Worm (Caenorhabditis elegans) whole organism, midembryonic: ENCODE data around the gene Y54G2A.41.

ENCODE experiments used
- T22C8.4 ChIP-seq: fragments of 200-800 bp; sonication (Bioruptor generic); IDR thresholded peaks from 2 replicates; pipeline ENCODE4 v1.3.6; 2022; ENCODE audit warnings: missing genetic modification characterization, missing compliant biosample characterization
- cog-1 ChIP-seq: sonication (generic microtip); optimal IDR thresholded peaks from 2 replicates; lab custom pipeline; 2016; ENCODE audit warnings: missing genetic modification characterization, missing compliant biosample characterization
- flt-1 ChIP-seq: fragments of 200-800 bp; sonication (Bioruptor generic); IDR thresholded peaks from 2 replicates; pipeline ENCODE4 v1.3.6; 2022; ENCODE audit warnings: missing genetic modification characterization, missing compliant biosample characterization
- klf-2 ChIP-seq: fragments of 200-800 bp; sonication (Bioruptor generic); conservative IDR thresholded peaks from 2 replicates; pipeline ENCODE4 v1.3.6; 2022; ENCODE audit warnings: missing genetic modification reagents, missing genetic modification characterization, missing compliant biosample characterization
- med-1 ChIP-seq: sonication (generic microtip); optimal IDR thresholded peaks from 2 replicates; lab custom pipeline; 2017; ENCODE audit warnings: missing genetic modification characterization, mild to moderate bottlenecking, missing compliant biosample characterization, antibody characterized with exemption, missing genetic modification reagents; ENCODE audit not compliant: insufficient read depth
- ref-1 ChIP-seq: fragments of 200-800 bp; sonication (Bioruptor generic); conservative IDR thresholded peaks from 2 replicates; pipeline ENCODE4 v1.3.6; 2022; ENCODE audit warnings: missing genetic modification reagents, missing genetic modification characterization, missing compliant biosample characterization
- tab-1 ChIP-seq: fragments of 200-800 bp; sonication (Bioruptor generic); IDR thresholded peaks from 2 replicates; pipeline ENCODE4 v1.3.6; 2022; ENCODE audit warnings: missing genetic modification characterization, missing compliant biosample characterization
- ztf-23 ChIP-seq: fragments of 200-800 bp; sonication (Bioruptor generic); IDR thresholded peaks from 2 replicates; pipeline ENCODE4 v1.3.6; 2022; ENCODE audit warnings: missing genetic modification reagents, missing genetic modification characterization, missing compliant biosample characterization
- ztf-29 ChIP-seq: fragments of 200-800 bp; sonication (Bioruptor generic); IDR thresholded peaks from 2 replicates; pipeline ENCODE4 v1.3.6; 2022; ENCODE audit warnings: missing genetic modification reagents, missing genetic modification characterization, missing compliant biosample characterization

Y54G2A.41 gene

ce11 chrIV:2747385-2748007 lies 4.2 kb upstream of the Y54G2A.41 start:
- no peak for TF ChIP-seq klf-2
- TF ChIP-seq med-1 (GFP tag; lab: Kevin White, UChicago), result no peak
- no peak for TF ChIP-seq tab-1 (GFP tag; lab: Robert Waterston, UW)
- TF ChIP-seq ztf-29 (GFP tag; lab: Robert Waterston, UW), result no peak
- TF ChIP-seq ref-1, result no peak
- TF ChIP-seq T22C8.4 (GFP tag; lab: Robert Waterston, UW), result no peak
- no peak for TF ChIP-seq flt-1
- TF ChIP-seq ztf-23, result no peak
- TF ChIP-seq cog-1 (tag; lab: Kevin White, UChicago), result no peak

DNA sequence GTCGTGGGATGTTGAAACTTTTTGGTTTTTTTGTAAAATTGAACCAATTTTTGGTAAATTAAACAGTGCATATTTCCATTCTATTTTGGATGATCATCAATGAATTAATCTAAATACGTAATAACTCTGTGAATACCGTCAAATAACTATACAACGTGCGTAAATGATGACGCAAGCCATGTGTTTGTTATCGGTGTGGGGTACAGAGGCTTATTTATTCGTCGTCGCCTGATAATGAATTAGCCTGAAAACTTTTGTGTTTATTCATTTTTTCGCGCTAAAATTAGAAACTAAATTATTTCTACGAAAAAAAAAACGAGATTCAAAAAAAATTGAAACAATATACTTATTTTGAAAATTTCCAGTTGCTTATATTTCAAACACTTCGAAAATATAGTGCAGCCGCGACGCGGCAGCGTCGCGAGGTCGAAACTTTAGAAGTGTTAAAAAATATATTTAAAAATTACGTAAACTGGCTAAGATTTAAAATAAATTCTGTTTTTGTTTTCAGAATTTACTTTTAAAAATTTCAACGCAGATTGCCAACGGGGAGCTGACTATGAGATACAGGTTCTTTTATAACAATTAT lies 2.7 kb upstream of the Y54G2A.41 start:
- TF ChIP-seq klf-2 (no peak), ztf-23 (no peak), ztf-29 (GFP tag; lab: Robert Waterston, UW) (no peak)

DNA sequence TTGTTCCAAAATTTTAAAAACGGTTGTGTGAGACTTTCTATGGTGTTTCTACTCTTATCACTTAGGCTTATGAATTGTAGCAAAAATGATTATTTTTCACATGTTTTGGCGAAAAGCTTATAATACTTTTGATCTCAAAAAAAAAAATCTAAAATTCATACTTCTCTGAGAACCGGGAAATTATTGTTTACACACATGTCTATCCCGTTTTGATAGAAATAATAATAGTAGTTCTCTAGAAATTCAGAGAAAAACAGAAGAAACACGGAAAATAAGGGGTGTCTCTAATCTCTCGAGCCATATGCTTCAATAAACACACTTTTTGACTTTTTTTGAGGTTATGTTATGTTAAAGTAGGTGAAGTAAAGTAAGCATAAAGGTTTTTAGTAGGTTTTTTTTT lies 1.1 kb upstream of the Y54G2A.41 start:
- TF ChIP-seq T22C8.4 (GFP tag; lab: Robert Waterston, UW), result no peak
- TF ChIP-seq med-1 (GFP tag; lab: Kevin White, UChicago), result no peak
- no peak for TF ChIP-seq flt-1
- TF ChIP-seq cog-1 (tag; lab: Kevin White, UChicago), result no peak
- TF ChIP-seq ztf-23, result no peak
- TF ChIP-seq tab-1 (GFP tag; lab: Robert Waterston, UW), result no peak
- TF ChIP-seq klf-2, result no peak
- TF ChIP-seq ref-1, result no peak
- TF ChIP-seq ztf-29 (GFP tag; lab: Robert Waterston, UW), result no peak

DNA sequence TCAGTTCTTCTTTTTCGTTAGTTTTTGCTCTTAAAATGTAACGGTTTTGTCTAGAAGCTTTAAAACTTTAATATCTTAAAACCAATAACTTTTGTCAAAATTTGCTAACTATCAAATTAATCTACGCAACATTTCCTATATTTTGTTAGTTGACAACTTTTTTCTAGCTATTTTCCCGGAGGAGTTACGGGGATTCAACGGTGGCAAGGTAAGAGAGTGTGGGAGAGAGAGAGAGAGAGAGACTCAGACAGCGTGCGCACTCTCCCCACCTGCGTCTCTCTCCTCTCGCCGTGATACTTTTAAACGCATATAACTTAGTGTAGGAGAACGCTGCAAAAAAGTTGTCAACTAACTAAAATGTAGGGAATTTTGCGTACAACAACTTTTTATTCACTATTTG lies 1.9 kb downstream of the Y54G2A.41 start:
- TF ChIP-seq flt-1 (no peak), med-1 (GFP tag; lab: Kevin White, UChicago) (no peak), ref-1 (no peak), klf-2 (no peak), tab-1 (GFP tag; lab: Robert Waterston, UW) (no peak), cog-1 (tag; lab: Kevin White, UChicago) (no peak)

ce11 chrIV:2756073-2756472 lies 4.4 kb downstream of the Y54G2A.41 start:
- TF ChIP-seq flt-1, result peak; percentile 71

DNA sequence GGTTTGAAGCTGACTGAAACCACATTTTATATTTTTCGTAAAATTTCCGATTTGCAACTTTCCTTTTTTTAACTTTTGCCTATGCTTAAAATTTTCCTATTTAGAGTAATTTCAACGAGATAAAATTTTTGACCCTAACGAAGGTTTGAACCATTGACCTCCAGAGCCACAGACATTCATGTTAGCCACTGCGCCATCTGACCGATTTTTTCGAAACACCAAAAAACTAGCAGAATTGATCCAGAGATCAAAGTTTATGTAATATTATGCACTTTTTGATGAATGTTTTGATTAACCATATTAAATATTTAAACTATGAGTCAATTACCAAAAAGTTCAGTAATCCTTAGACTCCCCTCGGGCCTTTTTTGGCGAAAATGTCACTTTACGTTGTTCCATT lies 6.4 kb downstream of the Y54G2A.41 start:
- TF ChIP-seq flt-1 (no peak), T22C8.4 (GFP tag; lab: Robert Waterston, UW) (no peak), ztf-23 (no peak), tab-1 (GFP tag; lab: Robert Waterston, UW) (no peak), med-1 (GFP tag; lab: Kevin White, UChicago) (no peak), cog-1 (tag; lab: Kevin White, UChicago) (no peak), ztf-29 (GFP tag; lab: Robert Waterston, UW) (no peak), klf-2 (no peak), ref-1 (no peak)

DNA sequence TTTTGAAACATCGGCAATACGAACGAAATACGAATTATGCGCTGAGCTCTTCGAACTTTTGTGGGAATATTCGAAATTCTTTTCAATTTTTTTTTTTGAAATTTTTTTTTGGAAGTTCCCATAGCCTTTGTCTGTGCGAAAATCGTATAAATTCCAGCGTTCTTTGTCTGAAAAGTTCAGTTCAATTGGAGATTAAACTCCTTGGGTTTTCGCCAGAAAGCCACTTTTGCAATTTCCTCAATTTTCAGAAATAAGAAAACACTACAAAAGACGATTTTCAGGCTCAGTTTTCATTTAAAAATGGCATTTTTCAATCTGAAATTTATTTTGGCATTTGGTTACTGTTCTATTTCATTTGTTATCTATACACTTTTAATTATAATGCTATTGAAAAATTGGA lies 7.5 kb downstream of the Y54G2A.41 start, which contains the start of gene Y54G2A.38:
Y54G2A.38 (plus strand) TSS at position 301 of the 400 bp plus-strand sequence.
- TF ChIP-seq ztf-23 (no peak), ref-1 (no peak), med-1 (GFP tag; lab: Kevin White, UChicago) (no peak), flt-1 (no peak), ztf-29 (GFP tag; lab: Robert Waterston, UW) (no peak), tab-1 (GFP tag; lab: Robert Waterston, UW) (no peak), cog-1 (tag; lab: Kevin White, UChicago) (no peak), klf-2 (no peak), T22C8.4 (GFP tag; lab: Robert Waterston, UW) (no peak)

ce11 chrIV:2761477-2761876 lies 9.8 kb downstream of the Y54G2A.41 start:
- TF ChIP-seq T22C8.4 (GFP tag; lab: Robert Waterston, UW) (no peak), ref-1 (no peak), cog-1 (tag; lab: Kevin White, UChicago) (no peak), flt-1 (no peak), ztf-23 (no peak), med-1 (GFP tag; lab: Kevin White, UChicago) (no peak), ztf-29 (GFP tag; lab: Robert Waterston, UW) (no peak), klf-2 (no peak), tab-1 (GFP tag; lab: Robert Waterston, UW) (no peak)

- TF ChIP-seq ztf-23 (no peak), klf-2 (no peak), T22C8.4 (GFP tag; lab: Robert Waterston, UW) (no peak), tab-1 (GFP tag; lab: Robert Waterston, UW) (no peak), ztf-29 (GFP tag; lab: Robert Waterston, UW) (no peak), med-1 (GFP tag; lab: Kevin White, UChicago) (no peak), ref-1 (no peak)
Observed at ce11 chrIV:2762380-2762779, 10.7 kb downstream of the Y54G2A.41 start, which contains the start of gene Y54G2A.77. Gene Y54G2A.77, plus strand, starts transcription at chrIV:2762680.

DNA sequence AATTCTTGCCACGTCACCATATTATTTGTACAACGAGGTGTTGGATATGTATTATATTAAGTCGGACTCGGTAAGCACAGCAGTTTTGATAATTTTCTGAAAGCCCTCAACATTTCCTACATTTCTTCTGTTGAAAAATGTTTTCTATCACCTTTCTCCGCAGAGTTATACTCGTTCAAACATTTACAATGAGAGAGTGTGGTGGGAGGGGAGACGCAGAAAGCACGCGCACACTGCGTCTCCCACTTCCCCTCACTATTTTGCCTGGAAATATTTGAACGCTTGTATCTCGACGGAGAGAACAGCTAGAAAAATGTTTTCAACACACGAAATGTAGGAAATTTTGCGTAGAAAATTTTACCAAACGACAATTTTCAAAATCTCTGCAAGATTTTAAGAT lies 12.5 kb downstream of the Y54G2A.41 start:
- no peak for TF ChIP-seq ref-1
- no peak for TF ChIP-seq ztf-23
- no peak for TF ChIP-seq med-1 (GFP tag; lab: Kevin White, UChicago)
- no peak for TF ChIP-seq T22C8.4 (GFP tag; lab: Robert Waterston, UW)
- TF ChIP-seq ztf-29 (GFP tag; lab: Robert Waterston, UW), result no peak
- TF ChIP-seq klf-2, result no peak
- no peak for TF ChIP-seq flt-1
- no peak for TF ChIP-seq cog-1 (tag; lab: Kevin White, UChicago)
